Worm (Caenorhabditis elegans) whole organism, L2 larva: ENCODE results near the gene K08D12.4.

ENCODE experiments used
- R02D3.7 ChIP-seq: fragments of 150-350 bp; optimal IDR thresholded peaks from 2 replicates; lab custom pipeline; 2014; ENCODE audit warnings: missing biosample characterization, missing genetic modification characterization
- ama-1 ChIP-seq: fragments of 150-350 bp; optimal IDR thresholded peaks from 2 replicates; lab custom pipeline; 2018; ENCODE audit warnings: inconsistent platforms
- egl-27 ChIP-seq: sonication (generic microtip); optimal IDR thresholded peaks from 3 replicates; lab custom pipeline; 2017; ENCODE audit warnings: missing biosample characterization, missing genetic modification reagents, missing genetic modification characterization
- lin-39 ChIP-seq: fragments of 150-350 bp; optimal IDR thresholded peaks from 2 replicates; lab custom pipeline; 2014; ENCODE audit warnings: missing biosample characterization, missing genetic modification reagents, missing genetic modification characterization
- nhr-12 ChIP-seq: fragments of 150-350 bp; optimal IDR thresholded peaks from 2 replicates; lab custom pipeline; 2014; ENCODE audit warnings: missing biosample characterization, missing genetic modification characterization
- nhr-23 ChIP-seq: fragments of 150-350 bp; optimal IDR thresholded peaks from 2 replicates; lab custom pipeline; 2014; ENCODE audit warnings: missing biosample characterization, missing genetic modification reagents, missing genetic modification characterization
- nhr-77 ChIP-seq: fragments of 150-350 bp; optimal IDR thresholded peaks from 2 replicates; lab custom pipeline; 2014; ENCODE audit warnings: missing biosample characterization, missing genetic modification characterization
- sma-3 ChIP-seq: sonication (generic microtip); optimal IDR thresholded peaks from 2 replicates; lab custom pipeline; 2016; ENCODE audit warnings: missing genetic modification reagents, missing genetic modification characterization, missing compliant biosample characterization
- unc-62 ChIP-seq: fragments of 150-350 bp; optimal IDR thresholded peaks from 2 replicates; lab custom pipeline; 2014; ENCODE audit warnings: missing biosample characterization, missing genetic modification reagents, missing genetic modification characterization
- ztf-4 ChIP-seq: fragments of 150-350 bp; optimal IDR thresholded peaks from 2 replicates; lab custom pipeline; 2014; ENCODE audit warnings: missing biosample characterization, missing genetic modification characterization

DNA sequence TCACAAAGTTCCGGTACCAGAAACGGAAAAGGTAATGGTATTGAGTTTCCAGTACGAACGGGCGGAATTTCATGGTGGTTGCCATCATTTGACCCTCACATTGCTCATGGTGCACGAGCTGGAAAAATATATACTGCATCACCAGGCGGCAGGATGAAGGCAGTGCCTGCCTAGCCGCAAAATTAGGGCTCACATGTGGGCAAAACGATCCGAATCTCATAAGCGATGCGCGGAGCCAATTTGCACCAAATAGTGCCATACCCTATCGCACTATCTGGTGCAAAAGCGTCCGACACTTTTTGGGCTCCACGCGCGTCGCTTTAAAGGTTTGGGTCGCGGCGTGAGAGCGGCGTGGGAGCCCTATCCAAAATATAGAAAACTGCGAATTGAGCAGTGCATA lies 27.9 kb upstream of the K08D12.4 start:
- TF ChIP-seq egl-27 (tag; lab: Kevin White, UChicago) (no peak), nhr-12 (no peak), sma-3 (GFP tag; lab: Kevin White, UChicago) (no peak), nhr-77 (tag; lab: Kevin White, UChicago) (no peak), unc-62 (no peak), ama-1 (lab: Kevin White, UChicago) (no peak), R02D3.7 (tag; lab: Kevin White, UChicago) (no peak), nhr-23 (no peak), lin-39 (tag; lab: Kevin White, UChicago) (no peak), ztf-4 (no peak)
